Fruit fly (Drosophila melanogaster): ENCODE measurements around the gene Edg84A.

The Edg84A gene

DNA sequence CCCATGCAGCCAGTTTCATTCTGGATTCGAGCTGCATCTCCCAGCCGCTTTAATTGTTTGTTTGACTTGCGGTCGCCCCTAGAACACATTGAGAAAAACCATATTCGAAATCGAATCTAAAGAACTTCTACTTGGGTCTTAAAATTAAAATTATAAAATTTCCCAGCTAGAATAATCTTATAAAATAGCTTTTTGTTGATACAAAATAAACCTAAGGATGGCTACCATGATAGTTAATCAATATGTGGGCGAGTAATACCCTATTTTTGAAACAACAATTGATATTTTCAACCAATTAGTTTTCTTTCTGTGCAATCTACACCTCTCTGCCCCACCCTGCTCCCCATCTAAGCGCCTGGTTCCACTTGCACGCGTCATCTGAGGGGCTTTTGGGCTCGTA is 9.7 kb upstream of the Edg84A start (continued):
- peak; percentile 51 for TF ChIP-seq CG17829 (tag; optimal IDR thresholded peaks at IDR 0.05)
- no peak for TF ChIP-seq CG12942 (GFP tag; optimal IDR thresholded peaks at IDR 0.05)
- TF ChIP-seq cad (GFP tag; optimal IDR thresholded peaks at IDR 0.05): no peak
- TF ChIP-seq CG10979 (tag; optimal IDR thresholded peaks at IDR 0.05): peak; percentile 69
- TF ChIP-seq ken (GFP tag; IDR thresholded peaks at IDR 0.05): no peak
- TF ChIP-seq Ada2b (GFP tag; IDR thresholded peaks at IDR 0.05): no peak
- TF ChIP-seq CG7987 (GFP tag; optimal IDR thresholded peaks at IDR 0.05): no peak
- no peak for TF ChIP-seq CG10147 (GFP tag; optimal IDR thresholded peaks at IDR 0.05)
- TF ChIP-seq fd96Cb (tag; optimal IDR thresholded peaks at IDR 0.05): peak; percentile 34
- TF ChIP-seq Abd-B (GFP tag; optimal IDR thresholded peaks at IDR 0.05): no peak
- TF ChIP-seq Sry-δ (GFP tag; optimal IDR thresholded peaks at IDR 0.05): no peak
- no peak for TF ChIP-seq her (GFP tag; optimal IDR thresholded peaks at IDR 0.05)
- no peak for TF ChIP-seq CG18599 (GFP tag; optimal IDR thresholded peaks at IDR 0.05)
- no peak for TF ChIP-seq fd3F (GFP tag; optimal IDR thresholded peaks at IDR 0.05)
- no peak for TF ChIP-seq mirr (GFP tag; optimal IDR thresholded peaks at IDR 0.05)
- TF ChIP-seq dpn (GFP tag; optimal IDR thresholded peaks at IDR 0.05): no peak
- no peak for TF ChIP-seq BEAF-32 (GFP tag; optimal IDR thresholded peaks at IDR 0.05)
- TF ChIP-seq oc (tag; optimal IDR thresholded peaks at IDR 0.05): no peak
- no peak for TF ChIP-seq MESR4 (GFP tag; optimal IDR thresholded peaks at IDR 0.05)
- no peak for TF ChIP-seq CG12219 (GFP tag; optimal IDR thresholded peaks at IDR 0.05)
- TF ChIP-seq CG2875 (GFP tag; optimal IDR thresholded peaks at IDR 0.05): peak; percentile 41
- no peak for TF ChIP-seq lbe (GFP tag; optimal IDR thresholded peaks at IDR 0.05)
- TF ChIP-seq trem (tag; optimal IDR thresholded peaks at IDR 0.05): peak; percentile 23
- no peak for TF ChIP-seq Dp (GFP tag; optimal IDR thresholded peaks at IDR 0.05)
- TF ChIP-seq CG3407 (GFP tag; optimal IDR thresholded peaks at IDR 0.05): no peak
- TF ChIP-seq stc (GFP tag; IDR thresholded peaks at IDR 0.05): no peak
- no peak for TF ChIP-seq CG11695 (GFP tag; IDR thresholded peaks at IDR 0.05)
- TF ChIP-seq Rx (GFP tag; IDR thresholded peaks at IDR 0.05): no peak
- no peak for TF ChIP-seq Atf6 (GFP tag; IDR thresholded peaks at IDR 0.05)
- peak in 1 of 3 experiments; percentile 64 for TF ChIP-seq lola (GFP tag; optimal IDR thresholded peaks at IDR 0.05)
- peak; percentile 31 for TF ChIP-seq CG4820 (GFP tag; optimal IDR thresholded peaks at IDR 0.05)
- no peak for TF ChIP-seq sc (optimal IDR thresholded peaks at IDR 0.05)
- no peak for TF ChIP-seq sc (GFP tag; optimal IDR thresholded peaks at IDR 0.05)
- TF ChIP-seq Asciz (GFP tag; optimal IDR thresholded peaks at IDR 0.05): no peak
- peak; percentile 6 for TF ChIP-seq CG6254 (GFP tag; optimal IDR thresholded peaks at IDR 0.05)
- TF ChIP-seq CG31388 (GFP tag; optimal IDR thresholded peaks at IDR 0.05): no peak
- TF ChIP-seq insv (GFP tag; optimal IDR thresholded peaks at IDR 0.05): no peak
- TF ChIP-seq Mad (GFP tag; optimal IDR thresholded peaks at IDR 0.05): no peak
- TF ChIP-seq D (optimal IDR thresholded peaks at IDR 0.05): no peak
- peak; percentile 30 for TF ChIP-seq D (GFP tag; optimal IDR thresholded peaks at IDR 0.05)
- peak; percentile 0 for TF ChIP-seq gcm (GFP tag; optimal IDR thresholded peaks at IDR 0.05)
- TF ChIP-seq CG8290 (GFP tag; optimal IDR thresholded peaks at IDR 0.05): no peak
- no peak for TF ChIP-seq CG8290 (tag; optimal IDR thresholded peaks at IDR 0.05)
- no peak for TF ChIP-seq CG1602 (GFP tag; optimal IDR thresholded peaks at IDR 0.05)
- TF ChIP-seq Kr (GFP tag; optimal IDR thresholded peaks at IDR 0.05): no peak
- TF ChIP-seq Nf-YA (GFP tag; IDR thresholded peaks at IDR 0.05): no peak
- TF ChIP-seq zfh1 (GFP tag; IDR thresholded peaks at IDR 0.05): 0 out of 3 replicates have a peak, but pooled peaks have one; percentile 12
- no peak for TF ChIP-seq Nf-YB (GFP tag; optimal IDR thresholded peaks at IDR 0.05)
- no peak for TF ChIP-seq CG8944 (GFP tag; optimal IDR thresholded peaks at IDR 0.05)
- TF ChIP-seq CG2678 (tag; optimal IDR thresholded peaks at IDR 0.05): no peak
- no peak for TF ChIP-seq shn (GFP tag; optimal IDR thresholded peaks at IDR 0.05)
- peak; percentile 67 for TF ChIP-seq CG2712 (tag; optimal IDR thresholded peaks at IDR 0.05)

Data from whole organism, embryonic.